Fruit fly (Drosophila melanogaster): ENCODE data around the gene PH4alphaPV.

DNA sequence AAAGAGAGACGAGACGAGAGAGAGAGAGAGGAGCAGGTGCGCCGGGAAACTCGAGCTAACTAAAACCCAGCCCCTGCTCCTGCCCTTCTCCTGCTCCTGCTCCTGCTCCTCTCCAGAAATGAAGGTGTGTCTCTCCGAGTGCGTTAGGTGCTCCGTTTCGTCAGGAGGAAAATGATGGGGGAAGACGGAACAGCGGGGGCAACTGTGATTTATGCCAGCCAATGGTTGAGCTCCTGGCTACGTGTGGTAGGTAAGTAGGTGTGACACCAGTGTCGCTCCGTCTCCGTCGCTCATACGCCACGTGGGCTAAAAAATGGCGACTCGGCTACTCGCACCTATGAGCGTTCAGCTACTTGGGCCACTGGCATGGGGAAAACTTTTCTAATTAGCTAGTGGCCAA is 30.9 kb downstream of the PH4alphaPV start:
- TF ChIP-seq CG12768 (GFP tag; optimal IDR thresholded peaks at IDR 0.05) (no peak), bab1 (GFP tag; optimal IDR thresholded peaks at IDR 0.05) (no peak), pad (GFP tag; optimal IDR thresholded peaks at IDR 0.05) (peak; percentile 11), CG33017 (tag; optimal IDR thresholded peaks at IDR 0.05) (no peak), tj (GFP tag; optimal IDR thresholded peaks at IDR 0.05) (no peak), Mnt (GFP tag; optimal IDR thresholded peaks at IDR 0.05) (no peak), kay (GFP tag; ENCODE audit: borderline replicate concordance) (no peak), cnc (optimal IDR thresholded peaks at IDR 0.05) (no peak), toe (GFP tag; optimal IDR thresholded peaks at IDR 0.05) (no peak), Clk (GFP tag; optimal IDR thresholded peaks at IDR 0.05) (no peak), ovo (GFP tag; optimal IDR thresholded peaks at IDR 0.05) (no peak)
